Fruit fly (Drosophila melanogaster) Kc167 (cell line): Measurements from ENCODE around the gene Cpr64Aa.

Experiments used
- Myc ChIP-seq: fragments of >200 bp; optimal IDR thresholded peaks from 2 replicates; lab custom pipeline; 2017; ENCODE audit warnings: missing external identifiers
- Sin3A ChIP-seq: fragments of >200 bp; optimal IDR thresholded peaks from 2 replicates; lab custom pipeline; 2018; ENCODE audit warnings: missing external identifiers
- h ChIP-seq: fragments of >200 bp; optimal IDR thresholded peaks from 3 replicates; lab custom pipeline; 2018; ENCODE audit warnings: missing external identifiers
- insv ChIP-seq: fragments of >200 bp; optimal IDR thresholded peaks from 3 replicates; lab custom pipeline; 2018; ENCODE audit warnings: missing external identifiers
- psq ChIP-seq: fragments of >200 bp; optimal IDR thresholded peaks from 2 replicates; lab custom pipeline; 2017; ENCODE audit warnings: missing external identifiers
- ttk ChIP-seq: sonication (Bioruptor generic); optimal IDR thresholded peaks from 2 replicates; lab custom pipeline; 2017; ENCODE audit warnings: missing external identifiers

Gene Cpr64Aa

DNA sequence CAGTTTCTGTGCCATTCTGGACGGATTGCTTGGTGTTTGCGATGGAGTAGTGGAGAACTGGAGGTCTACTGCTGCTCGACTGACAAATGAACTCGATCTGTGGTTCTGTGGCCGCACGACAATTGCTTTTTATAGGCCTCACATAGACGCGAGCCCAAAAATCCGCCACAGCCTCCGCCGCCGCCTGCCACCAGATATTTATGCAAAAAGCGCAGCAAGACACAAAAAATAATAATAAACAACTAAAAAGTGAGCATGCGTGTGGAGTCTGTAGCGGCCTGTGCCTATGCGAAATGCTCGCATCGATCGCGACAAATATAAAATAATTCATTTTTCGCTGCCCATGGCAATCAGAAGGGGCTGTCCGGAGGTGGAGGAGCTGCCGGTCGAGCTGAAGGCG is at the start of gene Cpr64Aa:
TSS of gene Cpr64Aa (minus strand) at position 101 of the 400 bp plus-strand sequence.
- TF ChIP-seq Sin3A (lab: Kevin White, UChicago) (no peak), ttk (lab: Kevin White, UChicago) (no peak), Myc (lab: Kevin White, UChicago) (no peak), h (lab: Kevin White, UChicago) (no peak)

DNA sequence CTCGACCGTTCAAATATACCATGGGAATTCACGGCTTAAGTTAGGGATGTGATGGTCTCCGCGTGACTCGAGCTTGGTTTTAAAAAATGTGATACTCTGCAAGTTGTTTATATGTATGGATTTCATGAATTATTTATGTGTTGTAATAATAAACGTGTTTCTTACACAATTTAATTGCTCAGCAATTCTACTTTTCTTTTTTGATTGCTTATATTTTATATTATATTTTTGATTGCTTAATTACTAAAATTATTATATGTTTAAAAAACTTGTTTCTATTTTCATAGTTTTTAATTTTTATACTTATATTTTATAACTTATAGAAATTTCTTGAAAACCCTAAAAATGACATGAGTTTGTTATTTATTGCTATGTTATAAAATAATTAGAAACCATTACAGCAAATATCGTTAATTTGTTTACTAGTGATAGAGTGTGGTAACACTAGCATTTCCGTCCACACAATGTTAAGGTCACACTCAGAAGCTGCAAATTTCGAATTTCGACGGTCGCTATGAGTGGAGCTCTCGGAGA is 45.4 kb upstream of the Cpr64Aa start, which contains the start of the genes ago and CG1265:
TSS of gene ago (minus strand) at position 6 of the 534 bp plus-strand sequence.
TSS of gene CG1265 (plus strand) at position 476 of the 534 bp plus-strand sequence.
- TF ChIP-seq insv (lab: Kevin White, UChicago) (no peak), psq (lab: Kevin White, UChicago) (no peak), Sin3A (lab: Kevin White, UChicago) (peak; percentile 30), h (lab: Kevin White, UChicago) (no peak), Myc (lab: Kevin White, UChicago) (no peak)

DNA sequence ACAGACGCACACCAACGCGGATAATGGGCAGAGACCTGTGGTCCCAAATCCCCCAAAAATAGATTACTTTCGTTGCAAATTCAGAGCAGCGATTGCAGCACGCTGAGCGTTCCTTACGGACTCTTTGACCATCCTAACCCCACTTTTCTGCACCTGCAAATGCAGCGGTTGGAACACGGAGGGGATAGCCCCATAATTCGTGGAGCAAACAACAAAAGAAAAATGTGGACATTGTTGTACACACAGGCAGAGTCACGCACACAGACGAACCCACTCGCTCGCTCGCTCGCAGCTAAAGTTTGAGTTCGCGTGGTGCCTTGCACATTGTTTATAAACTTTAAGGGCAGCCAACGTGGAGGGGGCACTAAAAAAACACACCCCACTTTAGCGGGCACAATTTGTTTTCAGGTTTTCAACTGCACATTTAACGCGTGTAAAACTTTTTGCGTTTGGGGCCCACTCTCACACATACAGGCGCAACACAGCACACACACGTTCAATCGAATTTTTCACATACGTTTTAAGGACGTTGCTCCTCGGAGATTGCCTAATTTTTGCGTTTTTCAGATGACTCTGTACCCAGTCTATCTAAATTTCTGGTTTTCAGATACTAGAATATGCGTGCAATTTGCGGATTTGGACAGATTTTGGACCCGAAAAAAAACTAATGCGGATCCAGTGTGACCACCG is 44.8 kb upstream of the Cpr64Aa start:
- TF ChIP-seq Myc (lab: Kevin White, UChicago) (no peak), ttk (lab: Kevin White, UChicago) (no peak), h (lab: Kevin White, UChicago) (no peak), Sin3A (lab: Kevin White, UChicago) (no peak), insv (lab: Kevin White, UChicago) (no peak), psq (lab: Kevin White, UChicago) (no peak)

DNA sequence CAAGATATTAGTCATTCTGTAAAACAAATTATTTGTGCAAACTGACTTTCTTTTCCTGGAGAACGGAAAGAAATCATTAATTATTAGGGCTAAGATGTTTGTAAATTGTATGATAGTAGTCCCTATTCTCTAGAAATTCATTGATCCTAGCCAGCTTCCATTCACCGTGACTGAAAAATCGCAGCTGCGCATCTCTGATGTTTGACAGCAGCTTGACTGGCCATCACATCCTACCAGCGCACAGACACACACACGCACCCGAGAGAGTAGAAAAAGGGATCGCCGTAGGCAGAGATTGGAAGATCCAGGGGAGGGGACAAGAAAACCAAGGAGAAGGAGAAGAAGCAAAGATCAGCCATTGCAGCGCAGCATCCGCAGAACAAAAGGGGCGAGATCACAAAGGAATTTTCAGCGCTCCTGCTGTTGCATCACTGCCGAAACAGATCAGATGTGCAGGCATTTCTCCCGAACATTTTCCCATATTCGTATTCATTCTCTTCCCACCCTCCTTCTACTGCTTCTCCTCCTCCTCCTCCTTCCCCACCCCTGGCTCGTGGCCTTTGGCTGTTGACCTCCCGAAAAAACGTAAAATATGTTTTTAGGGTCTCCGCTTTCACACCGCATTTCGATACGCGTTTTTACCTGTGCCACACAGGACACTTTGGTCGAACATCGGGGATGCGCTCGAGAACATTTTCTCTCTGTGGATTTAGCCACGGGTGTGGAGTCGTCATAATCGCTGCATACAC is 44.1 kb upstream of the Cpr64Aa start:
- TF ChIP-seq h (lab: Kevin White, UChicago) (no peak), insv (lab: Kevin White, UChicago) (no peak), psq (lab: Kevin White, UChicago) (no peak), ttk (lab: Kevin White, UChicago) (no peak), Sin3A (lab: Kevin White, UChicago) (no peak), Myc (lab: Kevin White, UChicago) (no peak)

DNA sequence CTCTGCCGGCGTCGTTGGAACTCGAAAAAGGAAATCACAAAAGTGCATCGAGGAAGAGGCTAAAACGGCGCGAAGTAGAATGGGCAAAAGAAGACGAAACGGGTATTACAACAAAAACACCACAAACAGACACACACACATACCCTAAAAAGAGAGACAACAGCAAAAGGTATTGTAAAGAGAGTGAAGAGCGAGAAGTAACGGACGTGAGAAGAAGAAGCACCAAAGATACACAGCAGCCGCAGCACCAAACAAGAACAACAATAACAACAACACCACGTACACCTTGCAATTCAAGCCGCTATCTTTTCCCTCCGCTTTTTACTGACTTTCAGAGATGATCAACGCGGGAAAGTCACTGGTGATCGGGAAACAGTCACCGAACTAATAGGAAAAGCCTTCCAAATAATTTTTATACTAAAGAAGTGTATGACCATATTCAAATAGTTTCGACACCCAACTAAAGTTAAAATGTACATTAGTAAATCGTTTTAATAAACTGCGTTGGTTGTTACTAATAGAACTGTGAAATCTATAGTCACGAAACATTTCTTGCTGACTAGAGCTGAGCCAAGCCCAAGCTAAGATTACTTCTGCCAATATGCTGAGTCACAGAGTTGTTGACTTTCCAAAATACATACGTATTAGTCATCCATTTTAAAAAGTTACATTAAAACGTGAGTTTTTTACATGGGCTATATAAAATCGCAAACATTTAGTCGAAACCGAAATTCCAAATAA is 43.3 kb upstream of the Cpr64Aa start:
- TF ChIP-seq insv (lab: Kevin White, UChicago) (no peak), Sin3A (lab: Kevin White, UChicago) (no peak), Myc (lab: Kevin White, UChicago) (no peak), ttk (lab: Kevin White, UChicago) (no peak), h (lab: Kevin White, UChicago) (no peak), psq (lab: Kevin White, UChicago) (no peak)

DNA sequence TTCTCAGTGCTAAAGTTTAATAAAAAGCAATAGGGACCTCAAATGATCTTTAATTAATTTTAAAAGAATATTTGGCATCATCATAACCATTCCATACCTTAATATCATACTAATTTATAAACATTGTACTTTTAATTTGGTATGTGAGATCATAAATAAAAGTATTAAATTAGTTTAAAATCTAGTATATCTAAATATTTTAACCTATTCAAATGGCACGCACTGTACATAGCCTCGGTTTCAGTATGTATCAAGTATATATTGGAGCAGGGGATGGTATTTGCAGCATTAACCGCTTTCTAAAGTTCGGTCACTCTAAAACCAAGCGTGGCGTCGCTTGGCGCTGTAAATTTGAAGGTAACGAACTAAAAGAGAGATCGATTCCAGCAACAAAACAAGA is 33.5 kb upstream of the Cpr64Aa start, which contains the start of gene pav:
TSS of gene pav (plus strand) at position 307 of the 400 bp plus-strand sequence.
- TF ChIP-seq psq (lab: Kevin White, UChicago) = no peak
- no peak for TF ChIP-seq Myc (lab: Kevin White, UChicago)
- TF ChIP-seq ttk (lab: Kevin White, UChicago) = no peak
- TF ChIP-seq h (lab: Kevin White, UChicago) = no peak
- no peak for TF ChIP-seq Sin3A (lab: Kevin White, UChicago)
- no peak for TF ChIP-seq insv (lab: Kevin White, UChicago)

DNA sequence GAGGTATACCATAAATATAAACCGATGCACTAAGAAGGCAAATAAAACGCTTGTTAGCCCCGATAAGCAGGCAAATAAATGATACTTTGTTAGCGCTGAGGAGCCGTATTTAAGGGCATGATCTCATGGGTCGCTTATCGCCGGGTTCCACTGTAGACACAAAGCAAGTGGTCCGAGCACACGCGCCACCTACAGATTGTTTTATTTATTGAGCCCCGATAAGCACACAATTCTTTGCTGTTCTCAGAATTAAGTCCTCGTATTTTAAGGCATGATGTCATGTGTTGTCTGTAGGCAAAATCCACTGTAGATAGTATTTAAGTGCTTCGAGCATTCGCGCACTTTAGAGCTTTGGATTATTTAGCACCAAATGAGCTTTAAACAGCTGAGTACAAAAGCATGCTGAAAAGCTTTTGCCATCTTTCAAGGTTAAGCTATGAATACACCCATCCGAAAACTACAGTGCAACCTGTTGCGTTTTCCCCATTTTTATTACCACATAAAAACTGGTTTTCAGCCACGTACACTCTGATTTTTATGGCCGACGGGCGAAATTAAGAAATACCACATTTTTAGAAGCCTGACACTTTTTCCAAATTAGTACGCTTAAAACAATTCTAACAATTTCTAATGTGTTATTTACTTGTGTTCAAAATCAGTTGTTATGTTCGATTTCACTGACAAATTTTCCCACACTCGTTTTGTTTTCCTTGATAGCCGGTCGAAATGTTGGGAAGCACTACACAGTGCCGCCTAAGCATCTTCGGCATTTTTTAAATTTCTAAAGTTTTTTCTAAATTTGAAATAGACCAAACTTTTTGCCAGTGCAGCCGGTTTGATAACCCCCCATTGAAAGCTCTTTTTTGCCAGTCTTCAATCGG is 30.7 kb upstream of the Cpr64Aa start, which contains the start of gene Sqor:
TSS of gene Sqor (plus strand) at position 732 of the 881 bp plus-strand sequence.
- TF ChIP-seq h (lab: Kevin White, UChicago) (no peak), ttk (lab: Kevin White, UChicago) (no peak), Myc (lab: Kevin White, UChicago) (no peak), Sin3A (lab: Kevin White, UChicago) (no peak), insv (lab: Kevin White, UChicago) (no peak), psq (lab: Kevin White, UChicago) (no peak)

DNA sequence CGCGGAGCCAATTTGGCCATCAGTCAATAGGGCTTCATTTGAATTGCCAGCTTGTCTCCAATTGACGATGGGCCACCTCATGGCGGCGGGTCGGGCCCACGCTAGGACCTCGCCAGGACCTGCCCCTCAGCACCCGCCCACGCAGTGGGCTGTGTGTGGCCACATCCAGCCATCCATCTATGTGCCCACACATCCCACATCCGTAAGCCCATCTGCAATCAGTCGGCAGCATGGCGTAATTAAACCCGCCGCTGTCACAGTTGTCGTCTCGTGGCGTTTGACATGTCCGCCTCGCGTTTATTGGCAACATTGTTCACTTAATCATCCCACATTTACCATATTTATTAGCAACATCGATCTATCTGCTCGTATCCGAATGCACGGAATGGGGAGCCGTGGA is 29.2 kb upstream of the Cpr64Aa start:
- TF ChIP-seq ttk (lab: Kevin White, UChicago) (no peak), h (lab: Kevin White, UChicago) (no peak), Sin3A (lab: Kevin White, UChicago) (no peak), insv (lab: Kevin White, UChicago) (no peak), Myc (lab: Kevin White, UChicago) (no peak), psq (lab: Kevin White, UChicago) (no peak)

DNA sequence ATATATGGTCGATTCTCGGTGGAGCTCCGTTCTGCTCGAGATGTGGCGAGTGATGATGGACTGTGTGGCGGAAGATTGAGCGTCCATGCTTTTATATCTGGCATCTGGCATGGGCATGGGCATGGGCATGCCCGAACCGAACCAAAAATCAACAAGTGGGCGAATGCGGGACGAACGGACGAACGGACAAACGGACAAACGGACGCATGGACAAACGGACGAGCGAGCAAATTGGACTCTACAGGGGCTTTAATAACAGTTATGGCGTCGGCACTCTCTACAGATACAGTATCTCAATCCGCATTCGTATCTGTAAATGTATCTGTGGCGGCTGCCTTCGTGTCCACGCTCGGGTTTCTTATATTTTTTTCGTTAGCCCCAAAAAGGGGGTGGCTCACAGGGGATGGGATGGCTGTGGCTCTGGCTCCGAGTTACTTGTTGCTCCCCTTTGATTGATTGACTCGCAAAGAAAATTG is 27.2 kb upstream of the Cpr64Aa start, which contains the start of gene ImpL2:
TSS of gene ImpL2 (minus strand) at position 51 of the 476 bp plus-strand sequence.
- TF ChIP-seq psq (lab: Kevin White, UChicago) (no peak), insv (lab: Kevin White, UChicago) (no peak), Myc (lab: Kevin White, UChicago) (no peak), ttk (lab: Kevin White, UChicago) (no peak), Sin3A (lab: Kevin White, UChicago) (no peak), h (lab: Kevin White, UChicago) (no peak)
